Fruit fly (Drosophila melanogaster) whole organism, adult: ENCODE results near the gene CG18858.

Source experiments
- Hr96 ChIP-seq: fragments of 200-800 bp; sonication (Bioruptor generic); optimal IDR thresholded peaks from 2 replicates; lab custom pipeline; 2016; ENCODE audit warnings: missing biosample characterization, missing genetic modification characterization
- Mnt ChIP-seq: fragments of 200-800 bp; sonication (Bioruptor generic); optimal IDR thresholded peaks from 2 replicates; lab custom pipeline; 2016; ENCODE audit warnings: missing biosample characterization, mild to moderate bottlenecking, missing genetic modification characterization
- cnc ChIP-seq, 2 experiments: fragments of >200 bp; optimal IDR thresholded peaks; 2 replicates each; lab custom pipeline; 2017
- ovo ChIP-seq: fragments of 200-800 bp; sonication (Bioruptor generic); optimal IDR thresholded peaks from 2 replicates; lab custom pipeline; 2016; ENCODE audit warnings: missing biosample characterization, missing genetic modification characterization
- tj ChIP-seq: fragments of 200-800 bp; sonication (Bioruptor generic); optimal IDR thresholded peaks from 3 replicates; lab custom pipeline; 2017; ENCODE audit warnings: missing biosample characterization, mild to moderate bottlenecking, missing genetic modification characterization, moderate library complexity
- toe ChIP-seq: fragments of 200-800 bp; sonication (Bioruptor generic); optimal IDR thresholded peaks from 2 replicates; lab custom pipeline; 2016; ENCODE audit warnings: missing biosample characterization, missing genetic modification characterization

DNA sequence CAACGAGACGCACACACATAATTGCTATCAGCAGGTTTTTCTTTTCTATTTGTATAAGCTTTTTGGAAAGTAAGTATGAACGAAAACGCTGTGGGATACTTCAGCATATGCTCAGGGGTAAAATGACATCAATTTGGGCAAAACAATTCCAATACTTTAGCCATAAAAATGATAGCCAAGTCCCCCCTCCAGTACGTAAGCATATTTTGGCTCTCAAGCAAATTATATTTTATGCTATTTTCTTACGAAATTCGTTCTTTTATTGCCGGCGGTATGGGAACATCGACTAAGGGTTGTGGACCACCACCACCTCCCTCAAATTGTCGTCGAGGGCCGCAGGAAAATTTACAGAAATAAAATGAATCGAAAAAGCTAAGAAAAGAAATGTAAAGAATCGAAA lies 14.4 kb upstream of the CG18858 start, which contains the start of gene CG43233:
- TF ChIP-seq toe (GFP tag; lab: Kevin White, UChicago) (no peak), Hr96 (GFP tag; lab: Kevin White, UChicago) (no peak), ovo (no peak), cnc (optimal IDR thresholded peaks at IDR 0.05; lab: Kevin White, UChicago) (no peak), Mnt (GFP tag; lab: Kevin White, UChicago) (no peak), tj (GFP tag; lab: Kevin White, UChicago) (no peak)
